Fruit fly (Drosophila melanogaster) whole organism, pupa: ENCODE data around the gene CG34135.

Experiments used
- CG12605 ChIP-seq: fragments of 200-800 bp; sonication (Bioruptor generic); IDR thresholded peaks from 2 replicates; pipeline ENCODE4 v1.3.6; 2022; ENCODE audit warnings: missing biosample characterization, missing genetic modification characterization
- CG13204 ChIP-seq: fragments of 200-800 bp; sonication (Bioruptor generic); optimal IDR thresholded peaks from 2 replicates; lab custom pipeline; 2018; ENCODE audit warnings: missing biosample characterization, mild to moderate bottlenecking, missing genetic modification characterization, moderate library complexity
- CG14655 ChIP-seq: fragments of 200-800 bp; sonication (Bioruptor generic); optimal IDR thresholded peaks from 3 replicates; lab custom pipeline; 2017; ENCODE audit warnings: mild to moderate bottlenecking, missing biosample characterization, missing genetic modification reagents, missing genetic modification characterization
- CG34367 ChIP-seq: fragments of 200-800 bp; sonication (Bioruptor generic); optimal IDR thresholded peaks from 2 replicates; lab custom pipeline; 2018; ENCODE audit warnings: missing biosample characterization, mild to moderate bottlenecking, missing genetic modification characterization
- CG4496 ChIP-seq: fragments of 200-800 bp; sonication (Bioruptor generic); IDR thresholded peaks from 3 replicates; pipeline ENCODE4 v1.3.6; 2022; ENCODE audit warnings: missing biosample characterization, missing genetic modification characterization
- CG8159 ChIP-seq: fragments of 200-800 bp; sonication (Bioruptor generic); optimal IDR thresholded peaks from 3 replicates; lab custom pipeline; 2018; ENCODE audit warnings: missing biosample characterization, mild to moderate bottlenecking, missing genetic modification characterization, moderate library complexity
- EcR ChIP-seq: fragments of 200-800 bp; sonication (Bioruptor generic); optimal IDR thresholded peaks from 3 replicates; lab custom pipeline; 2019; ENCODE audit warnings: missing biosample characterization, missing genetic modification characterization, mild to moderate bottlenecking, moderate library complexity, missing genetic modification reagents
- Pif1B ChIP-seq: fragments of 200-800 bp; sonication (Bioruptor generic); optimal IDR thresholded peaks from 3 replicates; lab custom pipeline; 2016; ENCODE audit warnings: missing biosample characterization, missing genetic modification characterization

DNA sequence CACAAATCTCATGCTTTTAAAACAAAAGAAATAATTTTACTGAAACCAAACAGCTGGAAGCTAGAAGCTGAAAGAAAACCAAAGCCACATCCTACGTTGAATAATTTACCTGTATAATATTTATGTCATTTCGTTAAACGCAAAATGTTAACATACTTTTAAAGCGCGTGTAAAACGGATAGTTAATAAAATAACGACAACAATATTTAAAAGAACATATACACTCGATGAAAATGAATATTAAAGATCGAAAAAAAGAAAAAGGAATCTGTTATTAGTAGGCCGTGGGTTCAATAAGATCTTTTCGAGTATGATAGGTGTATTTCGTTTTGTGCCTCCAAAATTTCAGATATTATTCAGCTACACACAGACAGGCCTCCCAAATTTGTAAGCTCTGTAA lies 46.9 kb downstream of the CG34135 start, which contains the start of gene CG8136:
- TF ChIP-seq CG14655 (GFP tag; lab: Kevin White, UChicago) (no peak), EcR (GFP tag; lab: Kevin White, UChicago) (no peak), CG12605 (GFP tag; lab: Robert Waterston, UW) (no peak), CG13204 (no peak), CG4496 (GFP tag; lab: Robert Waterston, UW) (no peak), CG8159 (no peak), Pif1B (GFP tag; lab: Kevin White, UChicago) (no peak), CG34367 (tag; lab: Kevin White, UChicago) (no peak)
